Fruit fly (Drosophila melanogaster) whole organism, pupa: ENCODE results near the gene CG5665.

Source experiments
- CG13204 ChIP-seq: fragments of 200-800 bp; sonication (Bioruptor generic); optimal IDR thresholded peaks from 2 replicates; lab custom pipeline; 2018; ENCODE audit warnings: missing biosample characterization, mild to moderate bottlenecking, missing genetic modification characterization, moderate library complexity
- CG14655 ChIP-seq: fragments of 200-800 bp; sonication (Bioruptor generic); optimal IDR thresholded peaks from 3 replicates; lab custom pipeline; 2017; ENCODE audit warnings: mild to moderate bottlenecking, missing biosample characterization, missing genetic modification reagents, missing genetic modification characterization
- CG9948 ChIP-seq: fragments of 200-800 bp; sonication (Bioruptor generic); optimal IDR thresholded peaks from 2 replicates; lab custom pipeline; 2018; ENCODE audit warnings: missing biosample characterization, mild to moderate bottlenecking, missing genetic modification characterization, moderate library complexity
- EcR ChIP-seq: fragments of 200-800 bp; sonication (Bioruptor generic); optimal IDR thresholded peaks from 3 replicates; lab custom pipeline; 2019; ENCODE audit warnings: missing biosample characterization, missing genetic modification characterization, mild to moderate bottlenecking, moderate library complexity, missing genetic modification reagents
- Ets98B ChIP-seq: fragments of 200-800 bp; sonication (Bioruptor generic); IDR thresholded peaks from 2 replicates; pipeline ENCODE4 v1.3.6; 2022; ENCODE audit warnings: missing biosample characterization, missing genetic modification characterization
- Pif1B ChIP-seq: fragments of 200-800 bp; sonication (Bioruptor generic); optimal IDR thresholded peaks from 3 replicates; lab custom pipeline; 2016; ENCODE audit warnings: missing biosample characterization, missing genetic modification characterization
- Snoo ChIP-seq: fragments of 200-800 bp; sonication (Bioruptor generic); optimal IDR thresholded peaks from 3 replicates; lab custom pipeline; 2017; ENCODE audit warnings: missing biosample characterization, mild to moderate bottlenecking, missing genetic modification characterization, inconsistent platforms
- rn ChIP-seq: fragments of 200-800 bp; sonication (Bioruptor generic); IDR thresholded peaks from 2 replicates; pipeline ENCODE4 v1.3.6; 2022; ENCODE audit warnings: missing biosample characterization, missing genetic modification characterization

DNA sequence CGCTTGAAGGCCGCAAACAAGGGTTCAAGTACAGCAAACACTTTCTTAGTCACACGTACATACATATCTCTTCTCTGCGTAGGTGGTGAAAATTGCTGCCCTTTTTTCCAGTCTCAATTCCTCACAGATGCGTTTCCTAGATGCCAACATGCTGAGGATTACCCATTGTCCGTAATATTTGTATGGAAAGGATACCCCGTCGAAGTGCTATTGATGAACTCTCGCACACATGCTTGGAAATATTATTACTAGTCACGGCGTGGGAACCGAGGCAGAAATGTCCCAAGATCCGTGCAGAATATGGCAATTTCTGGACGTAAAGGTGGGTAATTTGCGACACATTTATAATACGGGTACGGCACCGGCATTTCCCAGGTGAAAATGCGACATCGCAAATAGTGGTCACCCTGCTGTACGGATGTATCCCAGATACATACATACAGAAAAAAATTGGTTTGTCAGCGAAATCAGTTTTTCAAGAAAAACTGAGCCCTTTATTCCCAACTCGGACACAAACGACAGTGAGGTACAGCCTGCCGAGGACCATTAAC lies 47.1 kb downstream of the CG5665 start:
- TF ChIP-seq EcR (GFP tag; lab: Kevin White, UChicago) = no peak
- no peak for TF ChIP-seq rn (GFP tag; lab: Robert Waterston, UW)
- no peak for TF ChIP-seq CG9948 (tag; lab: Kevin White, UChicago)
- no peak for TF ChIP-seq Snoo (tag; lab: Kevin White, UChicago)
- no peak for TF ChIP-seq Pif1B (GFP tag; lab: Kevin White, UChicago)
- TF ChIP-seq CG14655 = no peak
- TF ChIP-seq Ets98B (GFP tag; lab: Robert Waterston, UW) = no peak
- TF ChIP-seq CG13204 (GFP tag; lab: Kevin White, UChicago) = no peak
